Fruit fly (Drosophila melanogaster) Kc167 (cell line): ENCODE results near the gene CG5171.

ENCODE experiments used
- Myc ChIP-seq: fragments of >200 bp; optimal IDR thresholded peaks from 2 replicates; lab custom pipeline; 2017; ENCODE audit warnings: missing external identifiers
- Sin3A ChIP-seq: fragments of >200 bp; optimal IDR thresholded peaks from 2 replicates; lab custom pipeline; 2018; ENCODE audit warnings: missing external identifiers
- h ChIP-seq: fragments of >200 bp; optimal IDR thresholded peaks from 3 replicates; lab custom pipeline; 2018; ENCODE audit warnings: missing external identifiers
- insv ChIP-seq: fragments of >200 bp; optimal IDR thresholded peaks from 3 replicates; lab custom pipeline; 2018; ENCODE audit warnings: missing external identifiers
- psq ChIP-seq: fragments of >200 bp; optimal IDR thresholded peaks from 2 replicates; lab custom pipeline; 2017; ENCODE audit warnings: missing external identifiers
- ttk ChIP-seq: sonication (Bioruptor generic); optimal IDR thresholded peaks from 2 replicates; lab custom pipeline; 2017; ENCODE audit warnings: missing external identifiers

CG5171 gene

DNA sequence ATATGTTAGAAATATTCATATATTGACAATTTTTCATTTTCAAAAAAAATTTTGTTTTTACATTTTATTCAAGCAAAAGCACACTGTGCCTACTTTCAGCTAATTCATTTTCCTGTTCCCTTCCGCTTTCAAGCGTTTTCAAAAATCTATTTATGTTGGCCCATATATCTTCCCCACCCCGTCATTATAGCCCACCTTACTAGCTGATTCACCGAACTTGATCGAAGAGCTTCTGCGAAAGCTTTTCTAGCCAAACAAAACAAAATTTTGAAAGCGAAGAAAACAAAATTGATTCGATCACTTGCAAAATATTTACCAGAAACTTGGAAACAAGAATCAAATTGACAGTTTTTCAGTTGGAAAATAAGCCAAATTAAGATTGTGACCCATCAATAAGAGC is at the start of gene CG5171:
CG5171 (plus strand) TSS at position 311 of the 400 bp plus-strand sequence.
- TF ChIP-seq psq: no peak
- TF ChIP-seq h (lab: Kevin White, UChicago): no peak
- no peak for TF ChIP-seq insv (lab: Kevin White, UChicago)
- no peak for TF ChIP-seq Myc (lab: Kevin White, UChicago)
- no peak for TF ChIP-seq Sin3A (lab: Kevin White, UChicago)
- TF ChIP-seq ttk (lab: Kevin White, UChicago): no peak

DNA sequence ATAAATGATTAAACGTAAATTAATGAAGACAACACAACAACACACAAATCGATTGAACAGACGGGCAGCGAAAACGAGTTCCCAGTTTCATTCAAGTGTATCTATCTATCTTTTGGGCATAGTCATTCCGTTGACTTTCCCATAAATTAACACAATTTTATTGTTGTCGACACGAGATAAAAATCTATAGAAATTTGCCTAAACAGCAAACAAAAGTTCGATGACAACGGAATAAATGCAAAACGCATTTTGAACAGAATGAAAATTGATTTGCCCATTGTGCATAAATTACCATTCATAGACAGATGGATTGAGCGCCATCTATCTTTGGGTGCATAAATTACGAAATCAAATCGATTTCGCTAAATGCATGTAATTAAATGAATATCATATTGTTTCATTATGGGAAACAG is 48.4 kb upstream of the CG5171 start:
- TF ChIP-seq Myc (lab: Kevin White, UChicago): no peak
- TF ChIP-seq h (lab: Kevin White, UChicago): no peak
- no peak for TF ChIP-seq psq
- no peak for TF ChIP-seq Sin3A (lab: Kevin White, UChicago)
- no peak for TF ChIP-seq ttk (lab: Kevin White, UChicago)
- TF ChIP-seq insv (lab: Kevin White, UChicago): no peak

DNA sequence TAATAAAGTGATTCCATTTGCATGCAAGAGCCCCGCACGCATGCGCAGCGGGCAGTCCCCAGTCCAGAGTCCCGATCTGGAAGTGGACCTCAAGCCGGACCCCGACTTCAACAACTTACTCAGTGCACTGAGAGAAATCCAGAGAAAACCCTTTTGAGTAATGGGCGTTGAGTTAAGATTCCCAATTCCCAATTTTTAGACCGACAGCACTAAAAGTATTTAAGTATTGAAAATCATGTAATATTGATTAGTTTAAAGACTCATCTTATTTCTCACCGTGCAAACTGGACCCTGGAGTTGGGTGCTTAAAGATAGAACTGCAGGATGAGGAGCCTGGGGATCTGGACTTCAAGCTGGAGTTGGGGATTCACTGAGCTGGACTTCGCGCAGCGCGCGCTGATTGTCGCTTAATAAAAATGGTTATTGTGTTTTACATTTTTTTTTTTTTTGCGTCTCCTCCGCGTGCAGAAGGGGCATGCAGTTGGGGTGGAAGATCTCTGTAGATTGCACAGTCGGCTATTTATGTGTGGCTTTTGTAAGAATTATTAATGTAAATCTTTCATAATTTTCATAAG is 43.0 kb upstream of the CG5171 start:
- no peak for TF ChIP-seq psq
- TF ChIP-seq Myc (lab: Kevin White, UChicago): no peak
- TF ChIP-seq insv (lab: Kevin White, UChicago): no peak
- no peak for TF ChIP-seq Sin3A (lab: Kevin White, UChicago)
- no peak for TF ChIP-seq ttk (lab: Kevin White, UChicago)
- TF ChIP-seq h (lab: Kevin White, UChicago): no peak

DNA sequence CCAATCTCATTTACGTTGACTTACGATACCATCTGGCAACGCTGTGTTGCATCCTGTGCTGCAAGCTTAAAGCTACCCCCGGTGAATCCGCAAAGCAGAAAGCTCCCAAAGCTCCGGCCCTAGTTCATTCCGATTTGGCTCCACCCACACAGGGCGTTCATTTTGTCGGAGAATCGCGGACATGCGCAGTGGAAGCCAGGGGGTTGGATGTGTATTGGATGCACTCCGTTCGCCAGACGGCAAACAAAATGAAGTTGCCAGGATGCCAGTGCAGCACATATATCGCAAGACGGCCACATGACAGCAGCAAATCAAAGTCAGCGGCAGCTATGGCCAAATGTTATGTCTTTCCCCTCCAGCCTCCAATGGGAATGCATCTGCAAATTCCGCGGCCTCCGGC is 42.3 kb upstream of the CG5171 start:
- no peak for TF ChIP-seq insv (lab: Kevin White, UChicago)
- TF ChIP-seq psq: no peak
- TF ChIP-seq Sin3A (lab: Kevin White, UChicago): no peak
- no peak for TF ChIP-seq ttk (lab: Kevin White, UChicago)
- TF ChIP-seq h (lab: Kevin White, UChicago): no peak

DNA sequence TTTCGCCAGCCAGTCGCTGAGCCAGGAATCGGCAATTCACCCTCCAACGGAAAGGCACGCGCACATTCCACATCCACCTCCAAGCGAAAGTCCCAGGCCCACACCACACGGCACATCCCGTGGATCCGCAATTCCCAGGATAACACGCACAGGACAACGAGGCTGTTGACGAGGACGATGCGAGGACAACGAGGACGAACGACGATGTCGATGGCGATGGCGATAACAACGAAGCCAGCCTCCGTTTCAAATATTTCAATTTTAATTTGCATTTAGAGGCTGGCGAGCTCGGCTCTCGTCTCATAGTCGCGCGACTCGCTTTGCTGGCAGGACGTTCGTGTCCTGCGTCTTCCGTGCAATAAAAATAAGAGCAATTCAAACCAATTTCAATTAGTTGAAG is 38.1 kb upstream of the CG5171 start, which contains the start of gene Wnt10:
Wnt10 (plus strand) TSS at position 301 of the 400 bp plus-strand sequence.
- TF ChIP-seq psq: no peak
- no peak for TF ChIP-seq insv (lab: Kevin White, UChicago)
- TF ChIP-seq h (lab: Kevin White, UChicago): no peak
- no peak for TF ChIP-seq Myc (lab: Kevin White, UChicago)
- no peak for TF ChIP-seq ttk (lab: Kevin White, UChicago)
- no peak for TF ChIP-seq Sin3A (lab: Kevin White, UChicago)

DNA sequence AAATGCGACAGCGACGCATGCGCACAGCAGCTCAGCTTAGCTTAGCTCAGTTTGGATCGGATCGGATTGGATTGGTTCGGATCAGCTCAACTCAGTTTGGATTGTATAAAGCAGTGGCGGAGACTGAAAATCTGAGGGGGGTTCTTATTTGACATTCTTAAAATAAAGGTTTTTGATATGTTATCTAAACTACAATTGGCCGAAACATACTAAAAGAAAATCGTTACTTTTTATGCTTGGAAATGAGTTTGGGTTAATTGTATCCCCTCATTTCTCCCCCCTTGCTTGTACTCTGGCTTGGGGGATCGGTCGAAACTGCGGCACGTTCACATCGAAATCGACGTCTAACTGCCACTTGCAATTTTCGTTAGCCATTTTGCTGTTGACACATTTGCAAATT is 25.0 kb upstream of the CG5171 start:
- TF ChIP-seq h (lab: Kevin White, UChicago) (no peak), insv (lab: Kevin White, UChicago) (no peak), ttk (lab: Kevin White, UChicago) (no peak), psq (no peak), Myc (lab: Kevin White, UChicago) (no peak), Sin3A (lab: Kevin White, UChicago) (no peak)

DNA sequence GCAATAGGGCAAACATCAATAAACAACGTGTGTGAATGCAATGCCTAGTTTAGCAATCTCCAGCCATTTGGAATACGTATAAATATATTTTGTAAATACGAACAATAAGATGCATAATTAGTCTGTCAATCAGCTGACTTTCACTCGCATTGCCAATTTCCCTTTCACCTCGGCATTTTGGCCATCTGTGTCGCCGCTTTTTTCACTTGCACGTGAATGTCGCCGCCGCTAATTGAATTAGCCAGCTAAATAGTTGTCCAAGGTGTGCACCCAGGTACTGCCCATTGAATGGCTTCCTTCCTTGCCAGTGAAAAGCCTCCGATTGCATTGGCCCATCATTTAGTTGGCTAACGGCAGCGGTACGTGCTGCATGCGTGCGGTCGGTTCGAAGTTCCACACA is 23.7 kb upstream of the CG5171 start, which contains the start of gene ninaC:
ninaC (plus strand) TSS at position 301 of the 400 bp plus-strand sequence.
- TF ChIP-seq psq: no peak

DNA sequence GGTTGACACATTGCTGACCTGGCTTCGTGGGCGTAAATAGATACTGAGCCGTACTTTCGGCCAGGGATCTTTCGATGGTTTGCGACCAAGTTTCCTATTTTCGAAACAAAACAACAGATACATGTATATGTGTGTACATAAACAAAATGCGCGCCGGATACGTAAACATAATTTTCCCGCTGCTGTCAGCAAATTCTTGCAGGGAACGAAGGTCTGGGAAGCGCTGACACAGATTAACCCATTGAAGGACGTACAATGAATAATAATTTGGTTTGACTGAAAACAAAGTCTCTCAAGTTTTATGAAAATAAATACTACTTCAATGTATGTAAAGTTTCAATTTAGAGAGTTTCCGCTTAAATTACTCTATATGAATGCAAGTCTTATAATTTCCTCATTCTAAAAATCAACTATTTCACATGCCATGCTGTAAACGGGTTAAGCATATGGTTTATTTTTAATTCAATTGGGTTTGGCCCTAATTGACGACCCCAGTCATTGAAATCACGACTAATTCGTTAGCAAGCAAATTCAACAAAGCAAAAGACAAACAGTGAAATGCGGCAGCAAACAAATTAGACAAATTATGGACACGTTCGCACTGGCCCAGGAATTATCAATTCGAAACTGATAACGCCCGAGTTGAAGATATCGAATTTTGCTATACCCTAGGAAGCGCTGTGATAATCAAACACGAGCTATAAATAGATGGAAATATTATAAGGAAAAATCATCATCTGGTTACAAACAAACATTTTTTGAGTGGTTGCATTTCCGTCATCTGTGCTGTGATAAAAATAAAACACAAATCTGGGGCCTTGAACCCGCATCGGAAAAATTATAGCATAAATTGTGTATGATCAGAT is 14.3 kb upstream of the CG5171 start:
- TF ChIP-seq ttk (lab: Kevin White, UChicago): no peak
- TF ChIP-seq psq: no peak
- TF ChIP-seq h (lab: Kevin White, UChicago): no peak
- no peak for TF ChIP-seq insv (lab: Kevin White, UChicago)
- TF ChIP-seq Sin3A (lab: Kevin White, UChicago): no peak
- TF ChIP-seq Myc (lab: Kevin White, UChicago): no peak

DNA sequence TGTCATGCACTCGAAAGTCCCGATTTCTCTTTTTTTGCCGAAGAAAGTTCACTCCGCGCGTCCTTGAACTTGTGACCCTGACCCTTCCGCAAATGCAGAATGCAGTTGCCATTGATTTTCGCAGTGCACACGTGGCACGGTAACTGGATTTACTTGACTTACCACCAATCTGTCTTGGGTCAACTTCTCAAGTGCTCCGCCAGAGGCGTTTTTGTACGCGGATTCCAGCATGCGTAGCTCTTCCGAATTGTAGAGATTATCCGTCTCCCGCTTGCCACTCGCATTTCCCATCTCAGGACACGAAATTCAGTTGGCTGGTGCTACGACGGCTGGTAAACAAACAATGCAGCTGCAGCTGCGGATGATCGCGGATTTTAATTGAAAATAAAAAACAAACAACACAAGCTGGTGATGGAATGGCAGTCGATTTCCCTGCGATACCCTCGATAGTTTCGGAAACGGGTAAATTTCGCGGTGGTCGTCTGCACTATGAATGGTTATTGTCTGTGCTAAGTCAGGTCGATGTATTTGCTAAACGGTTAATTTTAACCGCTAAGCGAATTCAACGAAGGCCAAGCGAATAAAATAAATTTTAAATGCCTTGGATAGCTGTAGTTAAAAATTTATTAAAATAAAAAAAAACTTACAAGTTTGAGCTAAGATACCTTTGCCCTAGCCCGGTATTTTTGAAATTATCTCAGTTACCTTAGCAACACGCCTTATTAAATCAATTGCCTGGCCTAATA is 13.1 kb upstream of the CG5171 start, which contains the start of the genes CG5149 and gudu:
CG5149 (minus strand) TSS at position 441 of the 746 bp plus-strand sequence.
gudu (plus strand) TSS at position 696 of the 746 bp plus-strand sequence.
- TF ChIP-seq ttk (lab: Kevin White, UChicago) (no peak), Sin3A (lab: Kevin White, UChicago) (no peak), Myc (lab: Kevin White, UChicago) (no peak)

DNA sequence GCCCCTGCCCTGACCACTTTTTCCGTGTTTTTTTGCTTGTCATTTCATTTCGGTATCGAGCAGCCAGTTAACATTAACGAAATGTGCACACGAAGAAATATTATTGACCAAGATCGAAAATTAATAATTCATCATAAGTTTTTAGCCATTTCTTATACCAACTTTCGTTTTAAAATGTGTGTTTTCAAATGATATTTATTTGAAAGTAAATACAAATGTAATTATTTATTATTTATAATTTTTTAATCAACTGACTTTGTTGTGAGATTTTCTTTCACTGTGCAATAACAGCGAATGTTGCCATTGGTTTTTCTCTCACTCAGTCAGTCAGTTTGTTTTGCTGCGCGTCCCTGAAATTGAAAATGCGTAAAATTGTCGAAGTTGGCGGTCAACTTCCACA is 5.3 kb upstream of the CG5171 start:
- TF ChIP-seq insv (lab: Kevin White, UChicago) (no peak), Myc (lab: Kevin White, UChicago) (no peak), h (lab: Kevin White, UChicago) (no peak), Sin3A (lab: Kevin White, UChicago) (no peak)

DNA sequence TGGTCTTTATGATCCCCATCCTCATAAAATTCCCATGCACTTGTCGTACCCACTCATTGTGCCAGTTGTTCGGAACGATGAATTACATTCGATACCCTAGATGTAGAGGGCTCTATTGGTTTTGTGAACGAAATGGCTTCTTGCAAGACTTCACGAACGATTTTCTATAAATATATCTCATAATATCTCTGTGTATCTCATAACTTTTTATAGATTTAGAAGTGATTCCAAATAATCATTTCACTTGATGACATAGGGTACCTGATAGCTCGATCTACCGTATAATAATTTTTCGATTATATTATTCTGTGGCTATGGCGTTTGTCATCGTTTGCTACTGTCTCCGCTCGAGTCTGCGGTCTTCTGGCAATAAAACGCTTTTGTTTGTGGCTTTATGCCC is 4.2 kb upstream of the CG5171 start:
- TF ChIP-seq ttk (lab: Kevin White, UChicago) (no peak), Sin3A (lab: Kevin White, UChicago) (no peak), h (lab: Kevin White, UChicago) (no peak)
